Worm (Caenorhabditis elegans): ENCODE measurements around the gene ins-12.

DNA sequence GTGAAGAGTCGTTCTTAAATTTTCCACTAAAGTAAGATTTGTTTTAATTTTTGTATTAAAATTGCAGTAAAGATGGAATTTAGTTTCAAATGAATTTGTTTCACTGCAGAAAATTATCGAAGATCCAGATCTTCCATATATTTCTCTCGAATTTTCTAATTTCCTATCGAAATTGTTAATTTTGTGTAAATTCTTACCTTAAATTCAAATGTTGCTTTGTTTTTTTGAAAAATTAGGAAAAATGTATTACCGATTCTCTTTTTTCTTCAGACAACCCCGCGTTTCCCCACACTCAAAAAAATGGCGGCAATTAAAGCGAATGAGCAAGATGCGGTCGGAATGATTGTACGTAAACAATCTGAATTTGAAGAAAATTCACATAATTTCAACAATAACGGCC is 4.7 kb upstream of the ins-12 start, which contains the start of gene C17C3.6:
- TF ChIP-seq ahr-1 (tag; optimal IDR thresholded peaks at IDR 0.05) (no peak), dve-1 (tag; optimal IDR thresholded peaks at IDR 0.05) (no peak), ceh-2 (tag; optimal IDR thresholded peaks at IDR 0.05) (no peak), nhr-11 (tag; optimal IDR thresholded peaks at IDR 0.05) (no peak), npax-4 (tag; optimal IDR thresholded peaks at IDR 0.05) (no peak), unc-42 (tag; optimal IDR thresholded peaks at IDR 0.05) (no peak), ama-1 (optimal IDR thresholded peaks at IDR 0.05) (no peak)

All from whole organism, late embryonic.